Worm (Caenorhabditis elegans) whole organism, young adult: ENCODE measurements around the gene H41C03.3.

Experiments used
- B0019.2 ChIP-seq: fragments of 200-800 bp; sonication (Bioruptor generic); conservative IDR thresholded peaks from 2 replicates; pipeline ENCODE4 v1.3.6; 2022; ENCODE audit warnings: missing genetic modification reagents, missing genetic modification characterization, missing compliant biosample characterization
- B0261.1 ChIP-seq: sonication (generic microtip); optimal IDR thresholded peaks from 2 replicates; lab custom pipeline; 2016; ENCODE audit warnings: mild to moderate bottlenecking, missing genetic modification characterization, moderate library complexity, missing compliant biosample characterization
- F22D6.2 ChIP-seq: sonication (generic microtip); optimal IDR thresholded peaks from 2 replicates; lab custom pipeline; 2016; ENCODE audit warnings: mild to moderate bottlenecking, missing genetic modification characterization, missing compliant biosample characterization
- F37B4.10 ChIP-seq: fragments of 200-800 bp; sonication (Bioruptor generic); IDR thresholded peaks from 2 replicates; pipeline ENCODE4 v1.3.6; 2022; ENCODE audit warnings: missing genetic modification characterization, missing compliant biosample characterization
- F49E8.2 ChIP-seq: sonication (generic microtip); optimal IDR thresholded peaks from 3 replicates; lab custom pipeline; 2017; ENCODE audit warnings: missing genetic modification characterization, mild to moderate bottlenecking, missing compliant biosample characterization, antibody characterized with exemption, moderate library complexity; ENCODE audit not compliant: insufficient read depth
- F55B11.4 ChIP-seq: sonication (generic microtip); optimal IDR thresholded peaks from 2 replicates; lab custom pipeline; 2016; ENCODE audit warnings: missing compliant biosample characterization, missing genetic modification characterization, borderline replicate concordance; ENCODE audit not compliant: insufficient read depth
- Y53F4B.3 ChIP-seq: fragments of 200-800 bp; sonication (Bioruptor generic); IDR thresholded peaks from 2 replicates; pipeline ENCODE4 v1.3.6; 2022; ENCODE audit warnings: missing genetic modification reagents, missing genetic modification characterization, missing compliant biosample characterization
- Y53G8AR.9 ChIP-seq: fragments of 200-800 bp; sonication (Bioruptor generic); conservative IDR thresholded peaks from 2 replicates; pipeline ENCODE4 v1.3.6; 2022; ENCODE audit warnings: missing genetic modification reagents, missing genetic modification characterization, missing compliant biosample characterization
- Y95B8A.8 ChIP-seq: fragments of 200-800 bp; sonication (Bioruptor generic); IDR thresholded peaks from 2 replicates; pipeline ENCODE4 v1.3.6; 2022; ENCODE audit warnings: missing genetic modification reagents, missing genetic modification characterization, missing compliant biosample characterization
- ZK185.1 ChIP-seq: sonication (generic microtip); optimal IDR thresholded peaks from 2 replicates; lab custom pipeline; 2016; ENCODE audit warnings: mild to moderate bottlenecking, missing genetic modification characterization, missing compliant biosample characterization; ENCODE audit not compliant: poor library complexity, severe bottlenecking
- attf-5 ChIP-seq: fragments of 200-800 bp; sonication (Bioruptor generic); optimal IDR thresholded peaks from 2 replicates; lab custom pipeline; 2018; ENCODE audit warnings: mild to moderate bottlenecking, missing genetic modification characterization, missing compliant biosample characterization
- cebp-1 ChIP-seq, 2 experiments: fragments of 200-800 bp in 1 of 2; sonication (Bioruptor generic) in 1 of 2; sonication (generic microtip) in 1 of 2; IDR thresholded peaks in 1 of 2; optimal IDR thresholded peaks in 1 of 2; 2 replicates each; pipeline versions ENCODE4 v1.3.6 to Lab custom; 2017 to 2022; ENCODE audit warnings: missing compliant biosample characterization in 2 of 2, missing genetic modification characterization in 2 of 2, mild to moderate bottlenecking in 1 of 2, missing genetic modification reagents in 1 of 2, moderate library complexity in 1 of 2
- cebp-2 ChIP-seq: fragments of 200-800 bp; sonication (Bioruptor generic); IDR thresholded peaks from 2 replicates; pipeline ENCODE4 v1.3.6; 2022; ENCODE audit warnings: missing genetic modification characterization, missing compliant biosample characterization
- ceh-91 ChIP-seq: fragments of 200-800 bp; sonication (Bioruptor generic); IDR thresholded peaks from 2 replicates; pipeline ENCODE4 v1.3.6; 2022; ENCODE audit warnings: missing genetic modification reagents, missing genetic modification characterization, missing compliant biosample characterization
- chd-7 ChIP-seq: sonication (generic microtip); optimal IDR thresholded peaks from 2 replicates; lab custom pipeline; 2016; ENCODE audit warnings: mild to moderate bottlenecking, missing genetic modification characterization, moderate library complexity, missing compliant biosample characterization
- die-1 ChIP-seq: sonication (generic microtip); optimal IDR thresholded peaks from 2 replicates; lab custom pipeline; 2016; ENCODE audit warnings: missing genotype, mild to moderate bottlenecking, missing genetic modification characterization, missing compliant biosample characterization
- dox-1 ChIP-seq: fragments of 200-800 bp; sonication (Bioruptor generic); IDR thresholded peaks from 2 replicates; pipeline ENCODE4 v1.3.6; 2022; ENCODE audit warnings: missing genetic modification reagents, missing genetic modification characterization, missing compliant biosample characterization
- egrh-3 ChIP-seq: fragments of 200-800 bp; sonication (Bioruptor generic); IDR thresholded peaks from 2 replicates; pipeline ENCODE4 v1.3.6; 2022; ENCODE audit warnings: missing genetic modification reagents, missing genetic modification characterization, missing compliant biosample characterization
- fkh-3 ChIP-seq: sonication (generic microtip); optimal IDR thresholded peaks from 2 replicates; lab custom pipeline; 2016; ENCODE audit warnings: mild to moderate bottlenecking, missing genetic modification characterization, missing compliant biosample characterization
- hmg-1.2 ChIP-seq: fragments of 200-800 bp; sonication (Bioruptor generic); IDR thresholded peaks from 2 replicates; pipeline ENCODE4 v1.3.6; 2022; ENCODE audit warnings: missing genetic modification reagents, missing genetic modification characterization, missing compliant biosample characterization
- let-607 ChIP-seq, 2 experiments: fragments of 200-800 bp in 1 of 2; sonication (Bioruptor generic) in 1 of 2; sonication (generic microtip) in 1 of 2; optimal IDR thresholded peaks; 2 replicates each; lab custom pipeline; 2016 to 2018; ENCODE audit warnings: mild to moderate bottlenecking in 2 of 2, missing compliant biosample characterization in 2 of 2, missing genetic modification characterization in 2 of 2, moderate library complexity in 2 of 2, missing genotype in 1 of 2
- lin-40 ChIP-seq: sonication (generic microtip); optimal IDR thresholded peaks from 2 replicates; lab custom pipeline; 2016; ENCODE audit warnings: missing genetic modification characterization, mild to moderate bottlenecking, missing compliant biosample characterization, missing genotype, missing genetic modification reagents
- lir-1 ChIP-seq: fragments of 200-800 bp; sonication (Bioruptor generic); conservative IDR thresholded peaks from 2 replicates; pipeline ENCODE4 v1.3.6; 2022; ENCODE audit warnings: missing genetic modification reagents, missing genetic modification characterization, missing compliant biosample characterization
- madf-3 ChIP-seq: fragments of 200-800 bp; sonication (Bioruptor generic); IDR thresholded peaks from 2 replicates; pipeline ENCODE4 v1.3.6; 2022; ENCODE audit warnings: missing genetic modification reagents, missing genetic modification characterization, missing compliant biosample characterization
- madf-8 ChIP-seq: fragments of 200-800 bp; sonication (Bioruptor generic); conservative IDR thresholded peaks from 2 replicates; pipeline ENCODE4 v1.3.6; 2022; ENCODE audit warnings: missing genetic modification reagents, missing genetic modification characterization, missing compliant biosample characterization
- mxl-1 ChIP-seq: sonication (generic microtip); optimal IDR thresholded peaks from 2 replicates; lab custom pipeline; 2016; ENCODE audit warnings: missing genetic modification characterization, missing compliant biosample characterization
- nfyb-1 ChIP-seq: fragments of 200-800 bp; sonication (Bioruptor generic); IDR thresholded peaks from 2 replicates; pipeline ENCODE4 v1.3.6; 2022; ENCODE audit warnings: missing genetic modification reagents, missing genetic modification characterization, missing compliant biosample characterization
- nhr-179 ChIP-seq: sonication (generic microtip); optimal IDR thresholded peaks from 2 replicates; lab custom pipeline; 2016; ENCODE audit warnings: mild to moderate bottlenecking, missing genetic modification characterization, missing compliant biosample characterization
- nhr-80 ChIP-seq: sonication (generic microtip); optimal IDR thresholded peaks from 2 replicates; lab custom pipeline; 2016; ENCODE audit warnings: missing genetic modification characterization, missing compliant biosample characterization
- pbrm-1 ChIP-seq: fragments of 200-800 bp; sonication (Bioruptor generic); IDR thresholded peaks from 2 replicates; pipeline ENCODE4 v1.3.6; 2022; ENCODE audit warnings: missing genetic modification reagents, missing genetic modification characterization, missing compliant biosample characterization
- sdz-38 ChIP-seq: sonication (generic microtip); optimal IDR thresholded peaks from 2 replicates; lab custom pipeline; 2016; ENCODE audit warnings: missing genotype, missing genetic modification characterization, missing compliant biosample characterization
- snpc-4 ChIP-seq, 5 experiments: fragments of 150-350 bp in 1 of 5; sonication (generic microtip) in 4 of 5; optimal IDR thresholded peaks; 2 replicates each; lab custom pipeline; 2014 to 2018; ENCODE audit warnings: missing genetic modification characterization in 5 of 5, missing biosample characterization in 3 of 5, antibody characterized with exemption in 2 of 5, mild to moderate bottlenecking in 2 of 5, missing compliant biosample characterization in 2 of 5, missing genotype in 2 of 5, moderate library complexity in 2 of 5, missing genetic modification reagents in 1 of 5
- tlf-1 ChIP-seq: fragments of 200-800 bp; sonication (Bioruptor generic); optimal IDR thresholded peaks from 2 replicates; lab custom pipeline; 2018; ENCODE audit warnings: mild to moderate bottlenecking, missing genetic modification characterization, missing compliant biosample characterization
- xnd-1 ChIP-seq: sonication (generic microtip); optimal IDR thresholded peaks from 2 replicates; lab custom pipeline; 2016; ENCODE audit warnings: missing genotype, missing genetic modification reagents, missing genetic modification characterization, missing compliant biosample characterization
- ztf-26 ChIP-seq: sonication (generic microtip); optimal IDR thresholded peaks from 2 replicates; lab custom pipeline; 2017; ENCODE audit warnings: missing genetic modification characterization, missing compliant biosample characterization
- ztf-6 ChIP-seq: fragments of 200-800 bp; sonication (Bioruptor generic); IDR thresholded peaks from 2 replicates; pipeline ENCODE4 v1.3.6; 2022; ENCODE audit warnings: missing genetic modification reagents, missing genetic modification characterization, missing compliant biosample characterization

H41C03.3 gene

DNA sequence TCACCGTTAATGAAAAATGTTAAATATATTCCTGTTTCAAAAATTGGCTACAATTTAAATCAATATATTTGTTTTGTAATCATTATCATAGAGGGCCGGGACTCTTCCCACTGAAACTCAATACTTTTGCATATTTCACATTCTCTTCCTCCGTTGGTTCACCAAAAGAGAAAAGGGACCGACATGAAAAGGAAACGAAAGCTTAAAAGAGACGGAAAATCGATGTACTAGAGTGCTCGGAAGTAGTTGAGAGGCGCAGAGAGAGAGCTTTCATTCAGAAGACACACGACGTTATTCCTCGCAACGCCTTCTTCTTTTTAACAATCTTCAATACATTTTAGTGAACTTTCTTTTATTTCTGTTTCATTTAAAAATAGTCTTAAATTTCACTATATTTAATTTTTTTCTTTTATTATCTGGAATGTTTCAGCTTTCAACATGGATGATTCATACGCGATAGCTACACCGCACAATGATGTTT lies 25.3 kb upstream of the H41C03.3 start, which contains the start of gene ehs-1:
Gene ehs-1 (plus strand): TSS at position 431 of the 481 bp plus-strand sequence.
- TF ChIP-seq F55B11.4 (tag; lab: Kevin White, UChicago) = no peak
- TF ChIP-seq madf-8 = no peak
- 0 out of 2 replicates have a peak, but pooled peaks have one; percentile 8 for TF ChIP-seq nfyb-1 (GFP tag; lab: Robert Waterston, UW)
- no peak for TF ChIP-seq F22D6.2 (tag; lab: Kevin White, UChicago)
- no peak for TF ChIP-seq F37B4.10
- TF ChIP-seq hmg-1.2 (GFP tag; lab: Robert Waterston, UW) = 0 out of 2 replicates have a peak, but pooled peaks have one; percentile 4
- no peak for TF ChIP-seq ZK185.1 (tag; lab: Kevin White, UChicago)
- TF ChIP-seq xnd-1 (tag; lab: Kevin White, UChicago) = no peak
- no peak for TF ChIP-seq ztf-6 (GFP tag; lab: Robert Waterston, UW)
- TF ChIP-seq let-607 (tag; optimal IDR thresholded peaks at IDR 0.05; lab: Kevin White, UChicago) = no peak
- no peak for TF ChIP-seq tlf-1 (GFP tag; lab: Kevin White, UChicago)
- no peak for TF ChIP-seq pbrm-1 (GFP tag; lab: Robert Waterston, UW)
- no peak for TF ChIP-seq lin-40 (tag; lab: Kevin White, UChicago)
- TF ChIP-seq, all 124 proteins: peak for 2

- TF ChIP-seq cebp-1 (GFP tag; IDR thresholded peaks at IDR 0.05; lab: Robert Waterston, UW) = no peak
- no peak for TF ChIP-seq cebp-1 (tag; optimal IDR thresholded peaks at IDR 0.05; lab: Kevin White, UChicago)
- TF ChIP-seq snpc-4 (GFP tag; optimal IDR thresholded peaks at IDR 0.05; lab: Kevin White, UChicago) = no peak
- no peak for TF ChIP-seq snpc-4 (tag; optimal IDR thresholded peaks at IDR 0.05; lab: Kevin White, UChicago)
- no peak for TF ChIP-seq madf-3 (GFP tag; lab: Robert Waterston, UW)
- no peak for TF ChIP-seq F49E8.2 (tag; lab: Kevin White, UChicago)
- TF ChIP-seq B0261.1 (tag; lab: Kevin White, UChicago) = no peak
- TF ChIP-seq F55B11.4 (tag; lab: Kevin White, UChicago) = no peak
- TF ChIP-seq ztf-26 (tag; lab: Kevin White, UChicago) = no peak
- TF ChIP-seq egrh-3 (GFP tag; lab: Robert Waterston, UW) = no peak
- TF ChIP-seq die-1 (tag; lab: Kevin White, UChicago) = no peak
- no peak for TF ChIP-seq nhr-179 (tag; lab: Kevin White, UChicago)
These were observed 18.2 kb upstream of the H41C03.3 start, which contains the start of gene tbc-2 for ce11 chrII:5827364-5827763. Gene tbc-2 (minus strand): TSS chrII:5827443.

ce11 chrII:5828486-5828885 lies 17.1 kb upstream of the H41C03.3 start, which contains the start of gene ZK1248.11:
Gene ZK1248.11 (minus strand): TSS chrII:5828586.
- TF ChIP-seq cebp-2 (GFP tag; lab: Robert Waterston, UW) (no peak), chd-7 (no peak), Y95B8A.8 (GFP tag; lab: Robert Waterston, UW) (no peak), ceh-91 (GFP tag; lab: Robert Waterston, UW) (no peak), attf-5 (GFP tag; lab: Kevin White, UChicago) (no peak), B0019.2 (GFP tag; lab: Robert Waterston, UW) (no peak), lir-1 (GFP tag; lab: Robert Waterston, UW) (no peak), fkh-3 (no peak)

DNA sequence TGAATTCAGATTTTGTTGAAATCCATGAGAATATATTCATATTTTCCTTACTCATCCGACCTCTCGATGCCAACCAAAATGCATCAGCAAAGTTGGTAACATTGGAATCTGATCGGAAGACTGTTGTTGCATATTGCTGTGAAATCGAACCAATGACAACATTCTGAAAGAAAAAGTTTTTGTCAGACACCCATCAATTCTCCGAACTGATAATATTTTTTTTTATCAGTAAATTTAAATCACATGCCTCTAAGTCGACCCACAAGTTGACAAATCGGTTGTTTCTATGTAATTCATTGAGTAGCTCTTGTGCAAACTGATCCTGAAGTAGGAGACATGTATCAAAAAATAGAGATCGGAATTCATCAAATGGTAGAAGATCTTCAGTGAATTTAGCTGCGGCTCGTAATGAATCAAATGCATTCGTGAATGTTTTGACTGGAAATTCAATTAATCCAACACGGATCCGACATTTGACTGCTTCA lies 15.6 kb upstream of the H41C03.3 start, which contains the start of gene col-74:
Gene col-74 (plus strand): TSS at position 435 of the 485 bp plus-strand sequence.
- 0 out of 2 replicates have a peak, but pooled peaks have one; percentile 8 for TF ChIP-seq Y53G8AR.9 (GFP tag; lab: Robert Waterston, UW)
- no peak for TF ChIP-seq sdz-38 (tag; lab: Kevin White, UChicago)
- TF ChIP-seq Y53F4B.3 (GFP tag; lab: Robert Waterston, UW) = no peak
- TF ChIP-seq dox-1 (GFP tag; lab: Robert Waterston, UW) = peak; percentile 23; the same call in 1 of the 2 replicates
- TF ChIP-seq nhr-80 (tag; lab: Kevin White, UChicago) = peak; percentile 52
- 0 out of 2 replicates have a peak, but pooled peaks have one; percentile 23 for TF ChIP-seq nfyb-1 (GFP tag; lab: Robert Waterston, UW)
- TF ChIP-seq mxl-1 = no peak
- TF ChIP-seq, all 124 proteins: peak for 4
